Fruit fly (Drosophila melanogaster) Kc167 (cell line): ENCODE data around the gene Atg5.

ENCODE experiments used
- Sin3A ChIP-seq: fragments of >200 bp; optimal IDR thresholded peaks from 2 replicates; lab custom pipeline; 2018; ENCODE audit warnings: missing external identifiers
- h ChIP-seq: fragments of >200 bp; optimal IDR thresholded peaks from 3 replicates; lab custom pipeline; 2018; ENCODE audit warnings: missing external identifiers
- ttk ChIP-seq: sonication (Bioruptor generic); optimal IDR thresholded peaks from 2 replicates; lab custom pipeline; 2017; ENCODE audit warnings: missing external identifiers

dm6 chrX:7332493-7332892 lies 8.9 kb upstream of the Atg5 start:
- TF ChIP-seq h (lab: Kevin White, UChicago) (no peak), Sin3A (lab: Kevin White, UChicago) (no peak), ttk (lab: Kevin White, UChicago) (no peak)
